Fruit fly (Drosophila melanogaster) whole organism, embryonic: ENCODE measurements around the gene CG43401.
A peak's percentile ranks its signal among the peaks of the same experiment; 100 is the strongest.

Source experiments
- B-H1 ChIP-seq: fragments of 200-800 bp; sonication (Bioruptor generic); IDR thresholded peaks from 3 replicates; pipeline ENCODE4 v1.3.6; 2022; ENCODE audit warnings: missing biosample characterization, missing genetic modification characterization
- Bgb ChIP-seq: fragments of 200-800 bp; sonication (Bioruptor generic); IDR thresholded peaks from 2 replicates; pipeline ENCODE4 v1.3.6; 2022; ENCODE audit warnings: missing biosample characterization, missing genetic modification characterization; ENCODE audit not compliant: partially characterized antibody
- CG10543 ChIP-seq: fragments of 200-800 bp; sonication (Bioruptor generic); optimal IDR thresholded peaks from 3 replicates; lab custom pipeline; 2017; ENCODE audit warnings: missing biosample characterization, mild to moderate bottlenecking, missing genetic modification characterization, moderate library complexity
- CG12071 ChIP-seq: fragments of 200-800 bp; sonication (Bioruptor generic); optimal IDR thresholded peaks from 3 replicates; lab custom pipeline; 2018; ENCODE audit warnings: missing biosample characterization, mild to moderate bottlenecking, missing genetic modification characterization
- CG1233 ChIP-seq: fragments of 200-800 bp; sonication (Bioruptor generic); optimal IDR thresholded peaks from 4 replicates; lab custom pipeline; 2018; ENCODE audit warnings: missing biosample characterization, mild to moderate bottlenecking, missing genetic modification characterization
- CG14710 ChIP-seq: fragments of 200-800 bp; sonication (Bioruptor generic); optimal IDR thresholded peaks from 3 replicates; lab custom pipeline; 2019; ENCODE audit warnings: missing biosample characterization, mild to moderate bottlenecking, missing genetic modification characterization, moderate library complexity
- CG1792 ChIP-seq: fragments of 200-800 bp; sonication (Bioruptor generic); optimal IDR thresholded peaks from 2 replicates; lab custom pipeline; 2016; ENCODE audit warnings: missing biosample characterization, missing genetic modification characterization
- CG30403 ChIP-seq: fragments of 200-800 bp; sonication (Bioruptor generic); optimal IDR thresholded peaks from 3 replicates; lab custom pipeline; 2016; ENCODE audit warnings: missing biosample characterization, missing genetic modification characterization
- CG3407 ChIP-seq: fragments of 200-800 bp; sonication (Bioruptor generic); optimal IDR thresholded peaks from 2 replicates; lab custom pipeline; 2018; ENCODE audit warnings: missing biosample characterization, mild to moderate bottlenecking, missing genetic modification characterization
- CG4282 ChIP-seq: fragments of 200-800 bp; sonication (Bioruptor generic); optimal IDR thresholded peaks from 2 replicates; lab custom pipeline; 2016; ENCODE audit warnings: missing biosample characterization, missing genetic modification characterization
- CG4360 ChIP-seq: fragments of 200-800 bp; sonication (Bioruptor generic); IDR thresholded peaks from 2 replicates; pipeline ENCODE4 v1.3.6; 2022; ENCODE audit warnings: missing biosample characterization, missing genetic modification characterization
- CG6254 ChIP-seq: fragments of 200-800 bp; sonication (Bioruptor generic); optimal IDR thresholded peaks from 3 replicates; lab custom pipeline; 2017; ENCODE audit warnings: mild to moderate bottlenecking, missing biosample characterization, missing genetic modification reagents, missing genetic modification characterization
- CG6272 ChIP-seq: fragments of 200-800 bp; sonication (Bioruptor generic); IDR thresholded peaks from 2 replicates; pipeline ENCODE4 v1.3.6; 2022; ENCODE audit warnings: missing biosample characterization, missing genetic modification characterization
- CG6765 ChIP-seq: fragments of 200-800 bp; sonication (Bioruptor generic); optimal IDR thresholded peaks from 3 replicates; lab custom pipeline; 2017; ENCODE audit warnings: missing biosample characterization, mild to moderate bottlenecking, missing genetic modification characterization
- CG8359 ChIP-seq: fragments of 200-800 bp; sonication (Bioruptor generic); optimal IDR thresholded peaks from 2 replicates; lab custom pipeline; 2017; ENCODE audit warnings: missing biosample characterization, mild to moderate bottlenecking, missing genetic modification characterization, borderline replicate concordance
- CG9797 ChIP-seq: fragments of 200-800 bp; sonication (Bioruptor generic); optimal IDR thresholded peaks from 3 replicates; lab custom pipeline; 2018; ENCODE audit warnings: missing biosample characterization, mild to moderate bottlenecking, missing genetic modification characterization
- D19B ChIP-seq: fragments of 200-800 bp; sonication (Bioruptor generic); optimal IDR thresholded peaks from 2 replicates; lab custom pipeline; 2017; ENCODE audit warnings: missing biosample characterization, mild to moderate bottlenecking, missing genetic modification characterization
- Dad ChIP-seq: fragments of 200-800 bp; sonication (Bioruptor generic); optimal IDR thresholded peaks from 3 replicates; lab custom pipeline; 2016; ENCODE audit warnings: missing biosample characterization, missing genetic modification characterization
- Ets65A ChIP-seq: fragments of 200-800 bp; sonication (Bioruptor generic); peaks from one replicate; lab custom pipeline; 2016; ENCODE audit warnings: missing biosample characterization, missing genetic modification characterization
- HLH54F ChIP-seq: fragments of 200-800 bp; sonication (Bioruptor generic); optimal IDR thresholded peaks from 3 replicates; lab custom pipeline; 2016; ENCODE audit warnings: missing biosample characterization, missing genetic modification characterization
- HmgZ ChIP-seq: fragments of 200-800 bp; sonication (Bioruptor generic); optimal IDR thresholded peaks from 2 replicates; lab custom pipeline; 2018; ENCODE audit warnings: missing biosample characterization, mild to moderate bottlenecking, missing genetic modification characterization
- Mrtf ChIP-seq: fragments of 200-800 bp; sonication (Bioruptor generic); IDR thresholded peaks from 3 replicates; pipeline ENCODE4 v1.3.6; 2022; ENCODE audit warnings: missing biosample characterization, missing genetic modification characterization
- Rfx ChIP-seq: fragments of 200-800 bp; sonication (Bioruptor generic); IDR thresholded peaks from 2 replicates; pipeline ENCODE4 v1.3.6; 2022; ENCODE audit warnings: missing biosample characterization, missing genetic modification characterization
- Sin3A ChIP-seq: fragments of >200 bp; optimal IDR thresholded peaks from 2 replicates; lab custom pipeline; 2018
- Sox102F ChIP-seq: fragments of 200-800 bp; sonication (Bioruptor generic); optimal IDR thresholded peaks from 2 replicates; lab custom pipeline; 2018; ENCODE audit warnings: missing biosample characterization, mild to moderate bottlenecking, missing genetic modification characterization, moderate library complexity
- Spps ChIP-seq: fragments of 200-800 bp; sonication (Bioruptor generic); optimal IDR thresholded peaks from 2 replicates; lab custom pipeline; 2018; ENCODE audit warnings: missing biosample characterization, mild to moderate bottlenecking, missing genetic modification characterization
- Xbp1 ChIP-seq: fragments of 200-800 bp; sonication (Bioruptor generic); optimal IDR thresholded peaks from 3 replicates; lab custom pipeline; 2016; ENCODE audit warnings: missing biosample characterization, mild to moderate bottlenecking, missing genetic modification characterization
- ara ChIP-seq: fragments of 200-800 bp; sonication (Bioruptor generic); IDR thresholded peaks from 2 replicates; pipeline ENCODE4 v1.3.6; 2022; ENCODE audit warnings: missing biosample characterization, missing genetic modification characterization
- bab2 ChIP-seq: fragments of 200-800 bp; sonication (Bioruptor generic); optimal IDR thresholded peaks from 2 replicates; lab custom pipeline; 2016; ENCODE audit warnings: missing biosample characterization, missing genetic modification characterization
- bowl ChIP-seq: fragments of 200-800 bp; sonication (Bioruptor generic); IDR thresholded peaks from 2 replicates; pipeline ENCODE4 v1.3.6; 2022; ENCODE audit warnings: missing biosample characterization, missing genetic modification characterization
- crol ChIP-seq: fragments of 200-800 bp; sonication (Bioruptor generic); IDR thresholded peaks from 2 replicates; pipeline ENCODE4 v1.3.6; 2022; ENCODE audit warnings: missing biosample characterization, missing genetic modification characterization
- cwo ChIP-seq: fragments of 200-800 bp; sonication (Bioruptor generic); optimal IDR thresholded peaks from 3 replicates; lab custom pipeline; 2017; ENCODE audit warnings: missing biosample characterization, missing genetic modification characterization, mild to moderate bottlenecking, moderate library complexity, missing genetic modification reagents
- dysf ChIP-seq: fragments of 200-800 bp; sonication (Bioruptor generic); IDR thresholded peaks from 3 replicates; pipeline ENCODE4 v1.3.6; 2022; ENCODE audit warnings: missing biosample characterization, missing genetic modification characterization
- emc ChIP-seq: fragments of 200-800 bp; sonication (Bioruptor generic); optimal IDR thresholded peaks from 2 replicates; lab custom pipeline; 2016; ENCODE audit warnings: missing biosample characterization, missing genetic modification characterization
- hb ChIP-seq: fragments of 200-800 bp; sonication (Bioruptor generic); IDR thresholded peaks from 3 replicates; pipeline ENCODE4 v1.3.6; 2022; ENCODE audit warnings: missing biosample characterization, missing genetic modification characterization; ENCODE audit not compliant: partially characterized antibody
- kni ChIP-seq: fragments of 200-800 bp; sonication (Bioruptor generic); optimal IDR thresholded peaks from 3 replicates; lab custom pipeline; 2017; ENCODE audit warnings: mild to moderate bottlenecking, missing biosample characterization, missing genetic modification reagents, missing genetic modification characterization
- mam ChIP-seq: fragments of 200-800 bp; sonication (Bioruptor generic); optimal IDR thresholded peaks from 3 replicates; lab custom pipeline; 2016; ENCODE audit warnings: missing biosample characterization, missing genetic modification characterization
- p53 ChIP-seq: fragments of 200-800 bp; sonication (Bioruptor generic); optimal IDR thresholded peaks from 2 replicates; lab custom pipeline; 2016; ENCODE audit warnings: missing biosample characterization, missing genetic modification characterization
- peb ChIP-seq: fragments of 200-800 bp; sonication (Bioruptor generic); IDR thresholded peaks from 2 replicates; pipeline ENCODE4 v1.3.6; 2022; ENCODE audit warnings: missing biosample characterization, missing genetic modification characterization
- pho ChIP-seq: fragments of 200-800 bp; sonication (Bioruptor generic); optimal IDR thresholded peaks from 2 replicates; lab custom pipeline; 2016; ENCODE audit warnings: missing biosample characterization, missing genetic modification characterization
- prd ChIP-seq, 3 experiments: fragments of >200 bp in 2 of 3; fragments of 200-800 bp in 1 of 3; sonication (Bioruptor generic) in 1 of 3; optimal IDR thresholded peaks in 2 of 3; IDR thresholded peaks in 1 of 3; 2 replicates in 2 of 3; 3 replicates in 1 of 3; pipeline versions ENCODE4 v1.3.6 to Lab custom; 2017 to 2022; ENCODE audit warnings: missing biosample characterization in 1 of 3, missing genetic modification characterization in 1 of 3
- psq ChIP-seq: fragments of 200-800 bp; sonication (Bioruptor generic); optimal IDR thresholded peaks from 2 replicates; lab custom pipeline; 2017; ENCODE audit warnings: missing biosample characterization, missing genetic modification characterization
- sob ChIP-seq: fragments of 200-800 bp; sonication (Bioruptor generic); IDR thresholded peaks from 2 replicates; pipeline ENCODE4 v1.3.6; 2022; ENCODE audit warnings: missing biosample characterization, missing genetic modification characterization
- sqz ChIP-seq: fragments of 200-800 bp; sonication (Bioruptor generic); optimal IDR thresholded peaks from 3 replicates; lab custom pipeline; 2018; ENCODE audit warnings: missing biosample characterization, mild to moderate bottlenecking, missing genetic modification characterization
- tio ChIP-seq: fragments of 200-800 bp; sonication (Bioruptor generic); optimal IDR thresholded peaks from 2 replicates; lab custom pipeline; 2017; ENCODE audit warnings: missing biosample characterization, missing genetic modification characterization, inconsistent platforms
- trem ChIP-seq: fragments of 200-800 bp; optimal IDR thresholded peaks from 3 replicates; lab custom pipeline; 2019; ENCODE audit warnings: missing biosample characterization, mild to moderate bottlenecking, missing genetic modification characterization, moderate library complexity
- twi ChIP-seq: fragments of 200-800 bp; optimal IDR thresholded peaks from 2 replicates; lab custom pipeline; 2019; ENCODE audit warnings: missing biosample characterization, mild to moderate bottlenecking, missing genetic modification characterization, moderate library complexity
- unpg ChIP-seq: fragments of 200-800 bp; sonication (Bioruptor generic); optimal IDR thresholded peaks from 3 replicates; lab custom pipeline; 2018; ENCODE audit warnings: missing biosample characterization, mild to moderate bottlenecking, missing genetic modification characterization, moderate library complexity
- zen2 ChIP-seq: fragments of 200-800 bp; sonication (Bioruptor generic); IDR thresholded peaks from 3 replicates; pipeline ENCODE4 v1.3.6; 2022; ENCODE audit warnings: missing biosample characterization, missing genetic modification characterization; ENCODE audit not compliant: partially characterized antibody
- zf30C ChIP-seq: fragments of 200-800 bp; sonication (Bioruptor generic); optimal IDR thresholded peaks from 3 replicates; lab custom pipeline; 2018; ENCODE audit warnings: missing biosample characterization, mild to moderate bottlenecking, missing genetic modification characterization
- zfh2 ChIP-seq: fragments of 200-800 bp; sonication (Bioruptor generic); optimal IDR thresholded peaks from 2 replicates; lab custom pipeline; 2016; ENCODE audit warnings: missing biosample characterization, missing genetic modification characterization

The CG43401 gene

dm6 chr2L:1426821-1427265 is 1.4 kb upstream of the CG43401 start (continued):
- TF ChIP-seq crol (GFP tag; lab: Robert Waterston, UW) = peak; percentile 75
- peak; percentile 80 for TF ChIP-seq CG14710 (tag; lab: Kevin White, UChicago)
- peak; percentile 74 for TF ChIP-seq unpg
- TF ChIP-seq bab2 (GFP tag; lab: Kevin White, UChicago) = peak; percentile 53
- TF ChIP-seq tio (GFP tag; lab: Kevin White, UChicago) = peak; percentile 49
- TF ChIP-seq Xbp1 (GFP tag; lab: Kevin White, UChicago) = peak; percentile 74
- TF ChIP-seq Ets65A (GFP tag; lab: Kevin White, UChicago) = peak; percentile 95
- TF ChIP-seq ara (GFP tag; lab: Robert Waterston, UW) = peak; percentile 86
- TF ChIP-seq CG10543 = no peak
- TF ChIP-seq CG6254 = peak; percentile 78
- peak; percentile 40 for TF ChIP-seq mam (GFP tag; lab: Kevin White, UChicago)
- TF ChIP-seq zfh2 = no peak
- TF ChIP-seq kni = no peak
- peak; percentile 45; the same call in 1 of the 2 replicates for TF ChIP-seq CG4360
- TF ChIP-seq Sox102F (GFP tag; lab: Kevin White, UChicago) = peak; percentile 79
- TF ChIP-seq prd (optimal IDR thresholded peaks at IDR 0.05; lab: Kevin White, UChicago) = no peak
- TF ChIP-seq prd (GFP tag; IDR thresholded peaks at IDR 0.05; lab: Robert Waterston, UW) = peak; percentile 85
- TF ChIP-seq HmgZ (tag; lab: Kevin White, UChicago) = peak; percentile 4
- TF ChIP-seq CG8359 (GFP tag; lab: Kevin White, UChicago) = peak; percentile 45
- peak; percentile 49; the same call in 1 of the 2 replicates for TF ChIP-seq Rfx (GFP tag; lab: Robert Waterston, UW)
- TF ChIP-seq cwo (GFP tag; lab: Kevin White, UChicago) = no peak
- no peak for TF ChIP-seq p53
- no peak for TF ChIP-seq CG9797 (GFP tag; lab: Kevin White, UChicago)
- no peak for TF ChIP-seq Bgb (GFP tag; lab: Robert Waterston, UW)
- peak; percentile 59 for TF ChIP-seq twi
- TF ChIP-seq CG1233 (GFP tag; lab: Kevin White, UChicago) = peak; percentile 30
- peak; percentile 70 for TF ChIP-seq sob (GFP tag; lab: Robert Waterston, UW)
- peak; percentile 54 for TF ChIP-seq sqz (GFP tag; lab: Kevin White, UChicago)
- peak; percentile 61 for TF ChIP-seq CG3407
- TF ChIP-seq CG6765 (GFP tag; lab: Kevin White, UChicago) = no peak
- no peak for TF ChIP-seq CG4282
- no peak for TF ChIP-seq CG1792 (GFP tag; lab: Kevin White, UChicago)
- TF ChIP-seq bowl = 0 out of 2 replicates have a peak, but pooled peaks have one; percentile 14
- TF ChIP-seq emc (GFP tag; lab: Kevin White, UChicago) = no peak
- TF ChIP-seq HLH54F (GFP tag; lab: Kevin White, UChicago) = peak; percentile 19
- peak; percentile 96 for TF ChIP-seq D19B
- TF ChIP-seq zf30C (GFP tag; lab: Kevin White, UChicago) = no peak
- no peak for TF ChIP-seq Sin3A (lab: Kevin White, UChicago)
- no peak for TF ChIP-seq pho
- peak; percentile 59; the same call in 2 of the 3 replicates for TF ChIP-seq Mrtf
- no peak for TF ChIP-seq CG12071 (GFP tag; lab: Kevin White, UChicago)
- TF ChIP-seq psq (GFP tag; lab: Kevin White, UChicago) = peak; percentile 25
- peak; percentile 51; the same call in 2 of the 3 replicates for TF ChIP-seq B-H1 (GFP tag; lab: Robert Waterston, UW)
- peak; percentile 63 for TF ChIP-seq CG6272 (GFP tag; lab: Robert Waterston, UW)
- TF ChIP-seq CG30403 = peak; percentile 70
- TF ChIP-seq zen2 (GFP tag; lab: Robert Waterston, UW) = no peak
- TF ChIP-seq peb = peak; percentile 74
- peak; percentile 74 for TF ChIP-seq trem (tag; lab: Kevin White, UChicago)
- TF ChIP-seq dysf (GFP tag; lab: Robert Waterston, UW) = peak; percentile 69
- peak; percentile 34 for TF ChIP-seq Dad
- TF ChIP-seq hb = no peak
- TF ChIP-seq Spps (tag; lab: Kevin White, UChicago) = peak; percentile 79
